Worm (Caenorhabditis elegans) whole organism, L3 larva: Measurements from ENCODE around the gene arrd-5.

Experiments used
- R02D3.7 ChIP-seq: fragments of 150-350 bp; optimal IDR thresholded peaks from 2 replicates; lab custom pipeline; 2014; ENCODE audit warnings: missing biosample characterization, missing genetic modification characterization
- ZK546.5 ChIP-seq: sonication (generic microtip); optimal IDR thresholded peaks from 2 replicates; lab custom pipeline; 2017; ENCODE audit warnings: missing biosample characterization, missing genetic modification characterization
- daf-12 ChIP-seq: fragments of 150-350 bp; optimal IDR thresholded peaks from 2 replicates; lab custom pipeline; 2014; ENCODE audit warnings: missing biosample characterization, missing genetic modification reagents, missing genetic modification characterization
- egl-27 ChIP-seq: sonication (generic microtip); optimal IDR thresholded peaks from 4 replicates; lab custom pipeline; 2017; ENCODE audit warnings: missing biosample characterization, missing genetic modification reagents, missing genetic modification characterization
- elt-3 ChIP-seq, 3 experiments: fragments of 150-350 bp in 1 of 3; sonication (generic microtip) in 2 of 3; optimal IDR thresholded peaks; 2 replicates in 2 of 3; 4 replicates in 1 of 3; lab custom pipeline; 2014 to 2017; ENCODE audit warnings: missing biosample characterization in 3 of 3, missing genetic modification characterization in 3 of 3
- fkh-10 ChIP-seq: sonication (generic microtip); optimal IDR thresholded peaks from 2 replicates; lab custom pipeline; 2017; ENCODE audit warnings: missing biosample characterization, missing genetic modification reagents, missing genetic modification characterization
- mdl-1 ChIP-seq: fragments of 150-350 bp; optimal IDR thresholded peaks from 2 replicates; lab custom pipeline; 2014; ENCODE audit warnings: missing biosample characterization, missing genetic modification characterization
- nhr-77 ChIP-seq: fragments of 150-350 bp; optimal IDR thresholded peaks from 2 replicates; lab custom pipeline; 2014; ENCODE audit warnings: missing biosample characterization, missing genetic modification characterization
- sea-2 ChIP-seq: fragments of 150-350 bp; sonication (generic microtip); optimal IDR thresholded peaks from 4 replicates; lab custom pipeline; 2014; ENCODE audit warnings: missing biosample characterization, missing genetic modification reagents, missing genetic modification characterization
- snpc-4 ChIP-seq: fragments of 150-350 bp; optimal IDR thresholded peaks from 2 replicates; lab custom pipeline; 2014; ENCODE audit warnings: missing biosample characterization, missing genetic modification characterization
- unc-39 ChIP-seq: sonication (generic microtip); optimal IDR thresholded peaks from 4 replicates; lab custom pipeline; 2017; ENCODE audit warnings: missing biosample characterization, missing genetic modification characterization
- unc-62 ChIP-seq: fragments of 150-350 bp; sonication (generic microtip); optimal IDR thresholded peaks from 4 replicates; lab custom pipeline; 2014; ENCODE audit warnings: missing biosample characterization, missing genetic modification reagents, missing genetic modification characterization
- zag-1 ChIP-seq: fragments of 150-350 bp; optimal IDR thresholded peaks from 2 replicates; lab custom pipeline; 2014; ENCODE audit warnings: missing biosample characterization, missing genetic modification characterization
- ztf-11 ChIP-seq: fragments of 150-350 bp; optimal IDR thresholded peaks from 2 replicates; lab custom pipeline; 2014; ENCODE audit warnings: missing biosample characterization, missing genetic modification characterization

ce11 chrII:9833855-9834254, 1.2 kb upstream of the arrd-5 start, which contains the start of gene ZK938.3:
- TF ChIP-seq daf-12 (tag; lab: Kevin White, UChicago) (no peak), egl-27 (tag; lab: Kevin White, UChicago) (no peak), mdl-1 (tag; lab: Kevin White, UChicago) (no peak), unc-62 (GFP tag; lab: Kevin White, UChicago) (no peak), ZK546.5 (tag; lab: Kevin White, UChicago) (no peak), ztf-11 (tag; lab: Kevin White, UChicago) (no peak), snpc-4 (tag; lab: Kevin White, UChicago) (no peak), elt-3 (tag; optimal IDR thresholded peaks at IDR 0.05; lab: Kevin White, UChicago) (no peak), fkh-10 (GFP tag; lab: Kevin White, UChicago) (no peak), nhr-77 (tag; lab: Kevin White, UChicago) (no peak), R02D3.7 (tag; lab: Kevin White, UChicago) (no peak), unc-39 (tag; lab: Kevin White, UChicago) (no peak), zag-1 (tag; lab: Kevin White, UChicago) (no peak), sea-2 (GFP tag; lab: Kevin White, UChicago) (no peak)
